Fruit fly (Drosophila melanogaster) Kc167 (cell line): ENCODE data around the gene Neurl4.

Experiments
- Myc ChIP-seq: fragments of >200 bp; optimal IDR thresholded peaks from 2 replicates; lab custom pipeline; 2017; ENCODE audit warnings: missing external identifiers
- Sin3A ChIP-seq: fragments of >200 bp; optimal IDR thresholded peaks from 2 replicates; lab custom pipeline; 2018; ENCODE audit warnings: missing external identifiers
- h ChIP-seq: fragments of >200 bp; optimal IDR thresholded peaks from 3 replicates; lab custom pipeline; 2018; ENCODE audit warnings: missing external identifiers
- insv ChIP-seq: fragments of >200 bp; optimal IDR thresholded peaks from 3 replicates; lab custom pipeline; 2018; ENCODE audit warnings: missing external identifiers
- psq ChIP-seq: fragments of >200 bp; optimal IDR thresholded peaks from 2 replicates; lab custom pipeline; 2017; ENCODE audit warnings: missing external identifiers
- ttk ChIP-seq: sonication (Bioruptor generic); optimal IDR thresholded peaks from 2 replicates; lab custom pipeline; 2017; ENCODE audit warnings: missing external identifiers

Gene Neurl4

DNA sequence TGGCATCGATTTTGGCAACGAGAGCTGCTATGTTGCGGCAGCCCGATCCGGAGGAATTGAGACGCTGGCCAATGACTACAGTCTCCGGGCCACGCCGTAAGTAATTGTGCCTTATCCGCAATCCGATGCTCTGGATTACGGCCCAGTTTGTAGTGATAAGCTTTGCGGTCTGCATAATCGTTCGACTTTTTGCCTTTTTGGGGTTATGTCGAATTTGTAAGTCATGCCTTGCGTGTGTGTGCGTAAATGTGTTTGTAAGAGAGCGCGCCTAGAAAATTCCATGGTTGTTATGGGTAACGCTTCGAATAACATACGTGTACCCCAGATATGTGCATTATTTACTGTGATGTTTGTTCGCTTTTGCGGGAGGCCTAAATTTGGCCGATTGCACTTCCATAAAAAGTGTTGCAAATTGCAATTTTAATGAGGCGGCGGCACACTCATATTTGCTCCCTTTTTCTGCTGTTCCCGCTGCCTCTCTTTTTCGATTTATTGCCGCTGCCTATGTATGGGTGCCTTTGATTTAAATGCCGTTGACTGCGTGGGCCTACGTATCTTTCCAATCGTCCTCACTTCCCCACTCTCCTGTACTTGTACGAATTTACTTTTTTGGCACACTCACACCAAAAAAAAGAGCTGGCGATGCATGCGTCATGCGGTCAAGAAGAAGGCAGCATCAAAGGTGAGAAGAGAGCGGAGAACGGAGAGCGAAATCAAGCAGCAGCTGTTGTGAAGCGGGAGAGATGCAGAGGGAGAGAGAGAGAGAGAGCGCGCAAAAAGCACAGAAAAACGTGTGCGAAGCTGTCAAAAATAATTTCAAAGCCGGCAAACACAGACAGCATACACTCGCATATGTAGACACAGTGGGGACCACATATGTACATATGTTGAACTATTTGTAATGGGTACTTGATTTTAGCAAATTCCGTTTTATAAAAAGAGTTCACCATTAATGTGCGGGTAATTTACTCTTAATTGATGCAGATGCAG, 11.7 kb downstream of the Neurl4 start:
- no peak for TF ChIP-seq Myc (lab: Kevin White, UChicago)
- TF ChIP-seq ttk, result no peak
- no peak for TF ChIP-seq h
- TF ChIP-seq insv (lab: Kevin White, UChicago), result no peak
- no peak for TF ChIP-seq Sin3A (lab: Kevin White, UChicago)
- no peak for TF ChIP-seq psq (lab: Kevin White, UChicago)

DNA sequence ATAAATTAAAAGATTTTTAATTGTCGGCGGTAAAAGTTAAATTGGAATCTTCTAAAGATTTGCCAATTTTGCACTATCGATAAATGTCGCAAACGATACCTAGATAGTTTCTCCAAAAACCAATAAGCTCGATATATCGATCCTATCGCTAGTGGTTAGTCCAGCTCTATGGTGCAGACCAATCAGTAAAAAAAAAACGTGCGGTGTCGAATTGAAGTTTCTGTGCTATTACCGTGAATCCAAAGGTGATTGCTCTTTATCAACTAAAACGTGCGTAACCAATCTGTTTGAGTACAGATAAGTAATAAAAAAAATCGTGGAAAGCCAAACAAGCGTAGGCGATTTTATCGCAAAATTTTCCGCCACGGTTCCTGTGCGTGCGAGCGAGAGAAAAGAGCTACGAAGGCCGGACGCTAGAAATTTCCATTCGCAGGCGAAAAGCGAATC, 12.8 kb downstream of the Neurl4 start, which contains the start of gene Hsp110:
TSS of gene Hsp110 (plus strand) at position 153 of the 447 bp plus-strand sequence.
- TF ChIP-seq Myc (lab: Kevin White, UChicago) (no peak), psq (lab: Kevin White, UChicago) (no peak), Sin3A (lab: Kevin White, UChicago) (no peak), insv (lab: Kevin White, UChicago) (no peak), ttk (no peak), h (no peak)

- TF ChIP-seq Sin3A (lab: Kevin White, UChicago), result no peak
- no peak for TF ChIP-seq insv (lab: Kevin White, UChicago)
- no peak for TF ChIP-seq h
- no peak for TF ChIP-seq ttk
- no peak for TF ChIP-seq psq (lab: Kevin White, UChicago)
- no peak for TF ChIP-seq Myc (lab: Kevin White, UChicago)
These were observed 15.2 kb downstream of the Neurl4 start, which contains the start of gene CG6661 for dm6 chr3L:14034476-14034875. Gene CG6661, plus strand, starts transcription at chr3L:14034776.

- no peak for TF ChIP-seq h
- no peak for TF ChIP-seq Sin3A (lab: Kevin White, UChicago)
- no peak for TF ChIP-seq psq (lab: Kevin White, UChicago)
- no peak for TF ChIP-seq Myc (lab: Kevin White, UChicago)
- TF ChIP-seq ttk, result no peak
- no peak for TF ChIP-seq insv (lab: Kevin White, UChicago)
These were observed 18.2 kb downstream of the Neurl4 start, which contains the start of the genes CG6650 and endos for dm6 chr3L:14031171-14032126. Gene CG6650, plus strand, starts transcription at chr3L:14031450. Gene endos, minus strand, starts transcription at chr3L:14031706.

dm6 chr3L:14028485-14029384, 21.0 kb downstream of the Neurl4 start, which contains the start of gene Ptip:
Gene Ptip, minus strand, starts transcription at chr3L:14029121.
- TF ChIP-seq h (no peak), insv (lab: Kevin White, UChicago) (no peak), psq (lab: Kevin White, UChicago) (no peak), Myc (lab: Kevin White, UChicago) (no peak), Sin3A (lab: Kevin White, UChicago) (no peak), ttk (no peak)

DNA sequence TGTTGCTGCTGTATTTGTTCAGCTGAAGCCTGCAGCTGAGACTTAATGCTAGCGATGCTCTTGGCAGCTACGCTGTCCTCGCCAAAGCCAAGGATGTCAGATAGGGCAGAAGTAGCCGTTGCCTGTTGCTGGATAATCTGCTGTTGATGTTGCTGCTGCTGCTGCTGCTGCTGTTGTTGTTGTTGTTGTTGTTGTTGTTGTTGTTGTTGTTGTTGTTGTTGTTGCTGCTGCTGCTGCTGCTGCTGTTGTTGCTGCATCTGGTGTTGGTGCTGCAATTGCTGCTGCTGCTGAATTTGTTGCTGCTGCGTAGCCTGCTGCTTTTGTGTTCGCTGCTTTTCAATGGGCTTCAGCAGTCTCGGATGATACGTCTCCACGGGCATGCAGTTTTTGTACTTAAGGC, 22.1 kb downstream of the Neurl4 start:
- TF ChIP-seq Myc (lab: Kevin White, UChicago), result no peak
- TF ChIP-seq Sin3A (lab: Kevin White, UChicago), result no peak
- no peak for TF ChIP-seq psq (lab: Kevin White, UChicago)
- no peak for TF ChIP-seq ttk
- TF ChIP-seq h, result no peak
- no peak for TF ChIP-seq insv (lab: Kevin White, UChicago)

DNA sequence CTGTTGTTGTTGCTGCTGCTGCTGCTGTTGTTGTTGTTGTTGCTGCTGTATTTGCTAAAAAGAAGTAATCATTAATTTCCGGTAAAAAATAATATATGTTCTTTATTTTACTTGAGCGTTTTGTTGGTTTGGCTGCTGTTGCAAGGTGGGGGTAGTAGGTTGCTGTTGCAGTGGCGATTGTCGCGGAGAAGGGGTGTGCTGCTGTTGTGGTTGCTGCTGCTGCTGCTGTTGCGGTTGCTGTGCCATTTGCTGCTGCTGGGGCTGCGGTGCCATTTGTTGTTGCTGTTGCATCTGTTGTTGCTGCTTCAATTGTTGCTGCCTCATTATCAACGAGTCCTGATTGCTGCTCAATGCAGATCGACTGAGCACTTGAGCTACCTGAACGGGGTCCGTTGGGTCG, 24.0 kb downstream of the Neurl4 start:
- TF ChIP-seq ttk (no peak), Sin3A (lab: Kevin White, UChicago) (no peak), psq (lab: Kevin White, UChicago) (no peak), Myc (lab: Kevin White, UChicago) (no peak), insv (lab: Kevin White, UChicago) (no peak), h (no peak)

DNA sequence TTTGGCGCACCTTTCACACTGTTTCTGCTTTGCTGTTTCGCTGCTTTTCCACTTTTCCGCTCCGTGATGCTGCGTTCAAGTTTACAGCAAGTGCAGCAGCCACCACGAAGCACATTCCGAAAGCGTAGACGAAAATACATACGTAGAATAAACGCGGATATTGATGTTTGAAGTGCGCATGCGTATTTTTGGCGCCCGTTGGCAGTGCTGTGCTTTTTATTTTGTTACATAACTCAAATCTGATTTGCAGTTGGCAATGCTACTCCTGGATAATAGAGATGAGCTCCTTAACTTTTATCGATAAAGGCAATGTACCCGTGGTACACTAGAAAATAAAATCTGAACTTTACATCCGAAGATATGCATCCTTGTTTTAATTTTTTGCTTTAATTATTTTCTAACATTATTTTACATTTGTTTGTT, 43.0 kb downstream of the Neurl4 start:
- TF ChIP-seq Sin3A (lab: Kevin White, UChicago), result no peak
- TF ChIP-seq ttk, result no peak
- no peak for TF ChIP-seq psq (lab: Kevin White, UChicago)
- TF ChIP-seq Myc (lab: Kevin White, UChicago), result no peak
- no peak for TF ChIP-seq h
- no peak for TF ChIP-seq insv (lab: Kevin White, UChicago)

dm6 chr3L:14005627-14006287, 43.9 kb downstream of the Neurl4 start:
- TF ChIP-seq insv (lab: Kevin White, UChicago), result no peak
- no peak for TF ChIP-seq ttk
- TF ChIP-seq h, result no peak

DNA sequence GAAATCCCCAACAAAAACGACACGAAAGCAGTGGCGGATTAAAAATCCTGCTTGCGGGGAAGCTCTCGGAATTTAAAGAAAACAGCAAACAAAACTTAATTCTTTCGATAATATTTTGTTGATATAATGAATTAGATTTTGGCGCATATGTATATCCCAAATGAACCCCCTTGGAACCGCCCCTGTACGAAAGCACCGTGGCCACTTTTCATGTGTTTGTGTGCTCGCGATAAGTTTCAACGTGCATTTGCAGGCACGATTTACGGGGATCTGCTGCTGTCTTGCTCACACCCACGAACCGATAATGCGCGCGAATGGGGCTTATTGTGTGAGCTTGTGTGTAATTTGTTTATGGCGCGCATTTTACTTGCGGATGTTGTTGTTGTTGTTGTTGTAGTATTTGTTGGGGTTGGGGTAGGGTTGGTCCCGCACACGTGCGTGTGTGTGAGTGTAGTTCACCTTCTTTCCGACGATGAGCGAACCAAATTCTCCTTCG, 44.7 kb downstream of the Neurl4 start:
- no peak for TF ChIP-seq h
- peak; percentile 44 for TF ChIP-seq psq (lab: Kevin White, UChicago)
